Fruit fly (Drosophila melanogaster) whole organism, embryonic: ENCODE measurements around the gene CG7565.
A peak's percentile ranks its signal among the peaks of the same experiment; 100 is the strongest.

Experiments
- Abd-B ChIP-seq: fragments of 200-800 bp; sonication (Bioruptor generic); optimal IDR thresholded peaks from 2 replicates; lab custom pipeline; 2018; ENCODE audit warnings: missing biosample characterization, mild to moderate bottlenecking, missing genetic modification characterization, moderate library complexity
- C15 ChIP-seq: fragments of 200-800 bp; sonication (Bioruptor generic); IDR thresholded peaks from 3 replicates; pipeline ENCODE4 v1.3.6; 2022; ENCODE audit warnings: missing biosample characterization, missing genetic modification characterization
- CG1024 ChIP-seq: fragments of 200-800 bp; sonication (Bioruptor generic); IDR thresholded peaks from 2 replicates; pipeline ENCODE4 v1.3.6; 2022; ENCODE audit warnings: missing biosample characterization, missing genetic modification characterization
- CG10267 ChIP-seq: fragments of 200-800 bp; sonication (Bioruptor generic); optimal IDR thresholded peaks from 2 replicates; lab custom pipeline; 2018; ENCODE audit warnings: missing biosample characterization, mild to moderate bottlenecking, missing genetic modification characterization, moderate library complexity
- CG12071 ChIP-seq: fragments of 200-800 bp; sonication (Bioruptor generic); optimal IDR thresholded peaks from 3 replicates; lab custom pipeline; 2018; ENCODE audit warnings: missing biosample characterization, mild to moderate bottlenecking, missing genetic modification characterization
- CG13424 ChIP-seq: fragments of 200-800 bp; sonication (Bioruptor generic); optimal IDR thresholded peaks from 2 replicates; lab custom pipeline; 2019; ENCODE audit warnings: missing biosample characterization, mild to moderate bottlenecking, missing genetic modification characterization, moderate library complexity
- CG14667 ChIP-seq: fragments of 200-800 bp; sonication (Bioruptor generic); IDR thresholded peaks from 2 replicates; pipeline ENCODE4 v1.3.6; 2022; ENCODE audit warnings: missing biosample characterization, missing genetic modification characterization
- CG17361 ChIP-seq: fragments of 200-800 bp; sonication (Bioruptor generic); IDR thresholded peaks from 3 replicates; pipeline ENCODE4 v1.3.6; 2022; ENCODE audit warnings: missing biosample characterization, missing genetic modification characterization
- CG18011 ChIP-seq: fragments of 200-800 bp; sonication (Bioruptor generic); optimal IDR thresholded peaks from 2 replicates; lab custom pipeline; 2017; ENCODE audit warnings: missing biosample characterization, missing genetic modification characterization, mild to moderate bottlenecking, moderate library complexity, missing genotype
- CG2129 ChIP-seq: fragments of 200-800 bp; sonication (Bioruptor generic); IDR thresholded peaks from 2 replicates; pipeline ENCODE4 v1.3.6; 2022; ENCODE audit warnings: missing biosample characterization, missing genetic modification characterization; ENCODE audit not compliant: partially characterized antibody
- CG32532 ChIP-seq: fragments of 200-800 bp; sonication (Bioruptor generic); IDR thresholded peaks from 2 replicates; pipeline ENCODE4 v1.3.6; 2022; ENCODE audit warnings: missing biosample characterization, missing genetic modification characterization
- CG32767 ChIP-seq: fragments of 200-800 bp; sonication (Bioruptor generic); IDR thresholded peaks from 2 replicates; pipeline ENCODE4 v1.3.6; 2022; ENCODE audit warnings: missing biosample characterization, missing genetic modification characterization
- CG34422 ChIP-seq: fragments of 200-800 bp; sonication (Bioruptor generic); IDR thresholded peaks from 3 replicates; pipeline ENCODE4 v1.3.6; 2022; ENCODE audit warnings: missing biosample characterization, missing genetic modification characterization
- CG5245 ChIP-seq: fragments of 200-800 bp; sonication (Bioruptor generic); optimal IDR thresholded peaks from 3 replicates; lab custom pipeline; 2016; ENCODE audit warnings: missing biosample characterization, missing genetic modification characterization
- CG8290 ChIP-seq, 3 experiments: fragments of 200-800 bp; sonication (Bioruptor generic); optimal IDR thresholded peaks; 2 replicates each; lab custom pipeline; 2016 to 2019; ENCODE audit warnings: missing biosample characterization in 3 of 3, missing genetic modification characterization in 3 of 3, mild to moderate bottlenecking in 2 of 3, moderate library complexity in 1 of 3
- CTCF ChIP-seq: fragments of 200-800 bp; sonication (Bioruptor generic); optimal IDR thresholded peaks from 2 replicates; lab custom pipeline; 2017; ENCODE audit warnings: missing biosample characterization, mild to moderate bottlenecking, missing genetic modification characterization, moderate library complexity
- D19A ChIP-seq: fragments of 200-800 bp; optimal IDR thresholded peaks from 3 replicates; lab custom pipeline; 2019; ENCODE audit warnings: missing biosample characterization, mild to moderate bottlenecking, missing genetic modification characterization, moderate library complexity
- D19B ChIP-seq: fragments of 200-800 bp; sonication (Bioruptor generic); optimal IDR thresholded peaks from 2 replicates; lab custom pipeline; 2017; ENCODE audit warnings: missing biosample characterization, mild to moderate bottlenecking, missing genetic modification characterization
- HLH4C ChIP-seq: fragments of 200-800 bp; sonication (Bioruptor generic); IDR thresholded peaks from 3 replicates; pipeline ENCODE4 v1.3.6; 2022; ENCODE audit warnings: missing biosample characterization, missing genetic modification characterization; ENCODE audit not compliant: partially characterized antibody
- MBD-R2 ChIP-seq: fragments of 200-800 bp; sonication (Bioruptor generic); IDR thresholded peaks from 2 replicates; pipeline ENCODE4 v1.3.6; 2022; ENCODE audit warnings: missing biosample characterization, missing genetic modification characterization
- Max ChIP-seq: fragments of 200-800 bp; sonication (Bioruptor generic); optimal IDR thresholded peaks from 2 replicates; lab custom pipeline; 2016; ENCODE audit warnings: missing biosample characterization, mild to moderate bottlenecking, missing genetic modification characterization
- Mes4 ChIP-seq: fragments of 200-800 bp; sonication (Bioruptor generic); optimal IDR thresholded peaks from 2 replicates; lab custom pipeline; 2016; ENCODE audit warnings: missing biosample characterization, missing genetic modification characterization
- Mrtf ChIP-seq: fragments of 200-800 bp; sonication (Bioruptor generic); IDR thresholded peaks from 3 replicates; pipeline ENCODE4 v1.3.6; 2022; ENCODE audit warnings: missing biosample characterization, missing genetic modification characterization
- Nf-YB ChIP-seq: fragments of 200-800 bp; sonication (Bioruptor generic); optimal IDR thresholded peaks from 3 replicates; lab custom pipeline; 2019; ENCODE audit warnings: missing biosample characterization, mild to moderate bottlenecking, missing genetic modification characterization, moderate library complexity
- Nf-YC ChIP-seq: fragments of 200-800 bp; optimal IDR thresholded peaks from 3 replicates; lab custom pipeline; 2019; ENCODE audit warnings: missing biosample characterization, mild to moderate bottlenecking, missing genetic modification characterization, moderate library complexity
- NfI ChIP-seq: fragments of 200-800 bp; sonication (Bioruptor generic); optimal IDR thresholded peaks from 3 replicates; lab custom pipeline; 2018; ENCODE audit warnings: missing biosample characterization, mild to moderate bottlenecking, missing genetic modification characterization, moderate library complexity
- TFAM ChIP-seq: fragments of 200-800 bp; sonication (Bioruptor generic); optimal IDR thresholded peaks from 2 replicates; lab custom pipeline; 2017; ENCODE audit warnings: missing biosample characterization, missing genetic modification characterization, inconsistent platforms
- bab2 ChIP-seq: fragments of 200-800 bp; sonication (Bioruptor generic); optimal IDR thresholded peaks from 2 replicates; lab custom pipeline; 2016; ENCODE audit warnings: missing biosample characterization, missing genetic modification characterization
- bcd ChIP-seq: fragments of 200-800 bp; sonication (Bioruptor generic); optimal IDR thresholded peaks from 2 replicates; lab custom pipeline; 2017; ENCODE audit warnings: missing biosample characterization, mild to moderate bottlenecking, missing genetic modification characterization
- btn ChIP-seq: fragments of 200-800 bp; sonication (Bioruptor generic); optimal IDR thresholded peaks from 2 replicates; lab custom pipeline; 2016; ENCODE audit warnings: missing biosample characterization, missing genetic modification characterization
- cato ChIP-seq: fragments of 200-800 bp; sonication (Bioruptor generic); optimal IDR thresholded peaks from 2 replicates; lab custom pipeline; 2016; ENCODE audit warnings: missing biosample characterization, missing genetic modification characterization, borderline replicate concordance
- ci ChIP-seq: fragments of 200-800 bp; sonication (Bioruptor generic); IDR thresholded peaks from 3 replicates; pipeline ENCODE4 v1.3.6; 2022; ENCODE audit warnings: missing biosample characterization, missing genetic modification characterization
- cwo ChIP-seq: fragments of 200-800 bp; sonication (Bioruptor generic); optimal IDR thresholded peaks from 3 replicates; lab custom pipeline; 2017; ENCODE audit warnings: missing biosample characterization, missing genetic modification characterization, mild to moderate bottlenecking, moderate library complexity, missing genetic modification reagents
- dati ChIP-seq: fragments of 200-800 bp; sonication (Bioruptor generic); IDR thresholded peaks from 2 replicates; pipeline ENCODE4 v1.3.6; 2022; ENCODE audit warnings: missing biosample characterization, missing genetic modification characterization
- dm ChIP-seq: fragments of 200-800 bp; sonication (Bioruptor generic); optimal IDR thresholded peaks from 3 replicates; lab custom pipeline; 2016; ENCODE audit warnings: missing biosample characterization, missing genetic modification characterization
- dpn ChIP-seq, 2 experiments: fragments of 200-800 bp; sonication (Bioruptor generic); optimal IDR thresholded peaks; 3 replicates each; lab custom pipeline; 2016; ENCODE audit warnings: missing biosample characterization in 2 of 2, missing genetic modification characterization in 2 of 2
- ems ChIP-seq: fragments of 200-800 bp; sonication (Bioruptor generic); optimal IDR thresholded peaks from 3 replicates; lab custom pipeline; 2016; ENCODE audit warnings: missing biosample characterization, missing genetic modification characterization
- fd3F ChIP-seq: fragments of 200-800 bp; sonication (Bioruptor generic); optimal IDR thresholded peaks from 2 replicates; lab custom pipeline; 2018; ENCODE audit warnings: missing biosample characterization, mild to moderate bottlenecking, missing genetic modification characterization, moderate library complexity
- fu2 ChIP-seq: fragments of 200-800 bp; sonication (Bioruptor generic); optimal IDR thresholded peaks from 2 replicates; lab custom pipeline; 2016; ENCODE audit warnings: missing biosample characterization, missing genetic modification characterization
- gcm ChIP-seq: fragments of 200-800 bp; sonication (Bioruptor generic); optimal IDR thresholded peaks from 2 replicates; lab custom pipeline; 2019; ENCODE audit warnings: missing biosample characterization, mild to moderate bottlenecking, missing genetic modification characterization, moderate library complexity
- hbn ChIP-seq: fragments of 200-800 bp; sonication (Bioruptor generic); IDR thresholded peaks from 2 replicates; pipeline ENCODE4 v1.3.6; 2022; ENCODE audit warnings: missing biosample characterization, missing genetic modification characterization; ENCODE audit not compliant: partially characterized antibody
- kay ChIP-seq: fragments of 200-800 bp; sonication (Bioruptor generic); optimal IDR thresholded peaks from 2 replicates; lab custom pipeline; 2016; ENCODE audit warnings: missing biosample characterization, missing genetic modification characterization
- nom ChIP-seq: fragments of 200-800 bp; sonication (Bioruptor generic); optimal IDR thresholded peaks from 2 replicates; lab custom pipeline; 2017; ENCODE audit warnings: missing biosample characterization, missing genetic modification characterization, mild to moderate bottlenecking, moderate library complexity, missing genetic modification reagents
- sens ChIP-seq: fragments of 200-800 bp; sonication (Bioruptor generic); peaks from one replicate; lab custom pipeline; 2016; ENCODE audit warnings: missing biosample characterization, missing genetic modification characterization
- sisA ChIP-seq: fragments of 200-800 bp; sonication (Bioruptor generic); IDR thresholded peaks from 2 replicates; pipeline ENCODE4 v1.3.6; 2022; ENCODE audit warnings: missing biosample characterization, missing genetic modification characterization
- sr ChIP-seq: fragments of 200-800 bp; sonication (Bioruptor generic); IDR thresholded peaks from 3 replicates; pipeline ENCODE4 v1.3.6; 2022; ENCODE audit warnings: missing biosample characterization, missing genetic modification characterization
- tio ChIP-seq: fragments of 200-800 bp; sonication (Bioruptor generic); optimal IDR thresholded peaks from 2 replicates; lab custom pipeline; 2017; ENCODE audit warnings: missing biosample characterization, missing genetic modification characterization, inconsistent platforms
- toy ChIP-seq: fragments of 200-800 bp; sonication (Bioruptor generic); IDR thresholded peaks from 2 replicates; pipeline ENCODE4 v1.3.6; 2022; ENCODE audit warnings: missing biosample characterization, missing genetic modification characterization
- z ChIP-seq: fragments of 200-800 bp; sonication (Bioruptor generic); IDR thresholded peaks from 3 replicates; pipeline ENCODE4 v1.3.6; 2022; ENCODE audit warnings: missing biosample characterization, missing genetic modification characterization
- zen ChIP-seq: fragments of 200-800 bp; sonication (Bioruptor generic); optimal IDR thresholded peaks from 3 replicates; lab custom pipeline; 2018; ENCODE audit warnings: missing biosample characterization, mild to moderate bottlenecking, missing genetic modification characterization, moderate library complexity
- zf30C ChIP-seq: fragments of 200-800 bp; sonication (Bioruptor generic); optimal IDR thresholded peaks from 3 replicates; lab custom pipeline; 2018; ENCODE audit warnings: missing biosample characterization, mild to moderate bottlenecking, missing genetic modification characterization
- zfh2 ChIP-seq: fragments of 200-800 bp; sonication (Bioruptor generic); optimal IDR thresholded peaks from 2 replicates; lab custom pipeline; 2016; ENCODE audit warnings: missing biosample characterization, missing genetic modification characterization

Gene CG7565

dm6 chr3L:8077207-8077606 is 14.4 kb downstream of the CG7565 start (continued):
- TF ChIP-seq Max (GFP tag; lab: Kevin White, UChicago) (no peak), dati (no peak), ems (GFP tag; lab: Kevin White, UChicago) (no peak), NfI (GFP tag; lab: Kevin White, UChicago) (no peak), nom (GFP tag; lab: Kevin White, UChicago) (peak; percentile 66), tio (GFP tag; lab: Kevin White, UChicago) (no peak), CG13424 (tag; lab: Kevin White, UChicago) (no peak), CG17361 (GFP tag; lab: Robert Waterston, UW) (no peak), hbn (no peak), sr (peak; percentile 27; the same call in 1 of the 3 replicates), fu2 (GFP tag; lab: Kevin White, UChicago) (no peak), sens (no peak), CTCF (GFP tag; lab: Kevin White, UChicago) (no peak), zf30C (GFP tag; lab: Kevin White, UChicago) (no peak), dm (no peak), MBD-R2 (GFP tag; lab: Robert Waterston, UW) (no peak), bab2 (GFP tag; lab: Kevin White, UChicago) (no peak), Nf-YC (tag; lab: Kevin White, UChicago) (peak; percentile 39), CG2129 (GFP tag; lab: Robert Waterston, UW) (no peak), C15 (GFP tag; lab: Robert Waterston, UW) (no peak), D19A (tag; lab: Kevin White, UChicago) (no peak), ci (GFP tag; lab: Robert Waterston, UW) (peak; percentile 58; the same call in 2 of the 3 replicates), Mrtf (GFP tag; lab: Robert Waterston, UW) (no peak), CG8290 (GFP tag; optimal IDR thresholded peaks at IDR 0.05; lab: Kevin White, UChicago) (no peak), CG8290 (tag; optimal IDR thresholded peaks at IDR 0.05; lab: Kevin White, UChicago) (peak in 1 of 2 experiments; percentile 59), cato (GFP tag; lab: Kevin White, UChicago) (no peak), btn (GFP tag; lab: Kevin White, UChicago) (no peak), gcm (GFP tag; lab: Kevin White, UChicago) (no peak), D19B (GFP tag; lab: Kevin White, UChicago) (no peak), bcd (GFP tag; lab: Kevin White, UChicago) (no peak), zfh2 (GFP tag; lab: Kevin White, UChicago) (no peak), Abd-B (GFP tag; lab: Kevin White, UChicago) (no peak), CG32532 (GFP tag; lab: Robert Waterston, UW) (peak; percentile 25; the same call in 1 of the 2 replicates), CG1024 (GFP tag; lab: Robert Waterston, UW) (no peak), CG34422 (peak; percentile 35; the same call in 1 of the 3 replicates), sisA (no peak), toy (GFP tag; lab: Robert Waterston, UW) (no peak), dpn (GFP tag; optimal IDR thresholded peaks at IDR 0.05; lab: Kevin White, UChicago) (peak in 1 of 2 experiments; percentile 17), z (GFP tag; lab: Robert Waterston, UW) (no peak), CG10267 (no peak), HLH4C (GFP tag; lab: Robert Waterston, UW) (no peak), TFAM (GFP tag; lab: Kevin White, UChicago) (no peak), CG18011 (GFP tag; lab: Kevin White, UChicago) (no peak), fd3F (GFP tag; lab: Kevin White, UChicago) (no peak), Mes4 (no peak), CG12071 (GFP tag; lab: Kevin White, UChicago) (peak; percentile 8), CG5245 (GFP tag; lab: Kevin White, UChicago) (no peak), zen (no peak), Nf-YB (peak; percentile 25), CG32767 (GFP tag; lab: Robert Waterston, UW) (no peak), cwo (GFP tag; lab: Kevin White, UChicago) (no peak), CG14667 (GFP tag; lab: Robert Waterston, UW) (no peak), kay (GFP tag; lab: Kevin White, UChicago) (no peak)
